Fruit fly (Drosophila melanogaster) ovary, adult (tissue): Measurements from ENCODE around the gene CG2926.
A peak's percentile ranks its signal among the peaks of the same experiment; 100 is the strongest.

Source experiments
- CG17801 ChIP-seq: fragments of 200-800 bp; optimal IDR thresholded peaks from 2 replicates; lab custom pipeline; 2019; ENCODE audit warnings: missing biosample characterization, mild to moderate bottlenecking, missing genetic modification characterization, moderate library complexity; ENCODE audit not compliant: partially characterized antibody

Gene CG2926

DNA sequence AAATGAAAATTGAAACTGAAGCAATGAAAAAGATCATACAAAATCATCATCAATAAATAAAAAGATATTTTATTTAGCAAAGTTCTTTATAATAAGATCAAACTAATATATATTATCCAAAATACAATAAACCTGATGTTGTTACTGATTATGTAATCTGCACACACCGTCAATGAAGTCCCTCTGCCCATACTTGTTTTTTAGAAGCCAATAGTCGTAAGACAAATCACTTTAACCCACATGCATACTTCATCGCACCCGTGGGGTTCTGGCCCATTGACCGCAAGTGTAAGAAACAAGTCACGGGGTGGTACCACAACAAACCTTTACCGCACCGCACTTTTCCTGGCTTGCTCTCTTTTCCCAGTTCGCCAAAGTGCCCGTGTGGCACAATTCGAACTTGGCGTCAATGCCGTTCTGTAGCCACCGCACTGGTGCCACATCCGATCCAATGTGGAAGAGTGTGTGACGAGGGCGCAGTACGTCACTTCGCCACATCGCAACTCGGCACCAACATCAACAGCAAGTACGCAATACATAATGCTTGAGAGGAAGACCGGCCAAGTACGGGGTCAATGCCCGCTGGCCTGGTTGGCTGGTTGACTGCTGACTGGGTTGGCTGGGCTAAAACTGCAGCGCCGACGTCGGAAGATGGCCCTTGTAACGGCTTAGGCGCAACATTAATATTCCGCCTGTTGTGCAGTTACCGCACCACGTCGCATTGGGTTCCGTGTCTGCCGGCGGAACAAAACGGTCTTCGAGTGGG, 15.1 kb downstream of the CG2926 start:
- TF ChIP-seq CG17801 (GFP tag; lab: Kevin White, UChicago), result no peak

DNA sequence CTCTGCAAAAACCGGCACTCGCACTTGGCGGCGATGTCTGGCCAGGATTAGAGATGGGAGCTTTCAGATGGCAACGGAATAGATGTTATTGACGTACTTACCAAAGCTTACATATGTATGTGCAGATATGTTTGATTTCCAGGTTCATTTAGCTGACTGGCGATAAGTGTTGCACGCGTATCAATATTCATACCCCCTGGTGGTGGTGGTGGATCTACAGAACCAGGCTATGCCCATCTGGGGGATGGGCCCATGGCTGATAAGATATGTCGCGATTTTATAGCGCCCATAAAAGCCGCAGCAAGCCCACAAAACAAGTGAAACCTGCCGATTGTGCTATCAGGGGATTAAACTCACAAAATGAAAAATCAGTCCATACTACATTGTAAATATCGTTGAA, 16.4 kb downstream of the CG2926 start:
- no peak for TF ChIP-seq CG17801 (GFP tag; lab: Kevin White, UChicago)

DNA sequence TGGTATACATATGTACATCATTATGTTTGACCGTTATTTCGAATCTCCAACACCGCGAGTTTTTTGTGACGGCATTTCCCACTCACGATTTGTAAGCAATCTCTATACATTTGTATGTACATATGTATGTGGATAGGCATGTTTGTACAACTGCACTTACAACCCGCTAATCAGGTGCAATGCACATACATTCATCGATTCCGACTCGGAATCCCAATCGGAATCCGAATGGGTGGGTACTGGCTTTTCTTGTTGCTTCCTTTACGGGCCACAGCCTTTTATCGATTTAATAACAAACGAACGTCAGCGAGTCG, 16.8 kb downstream of the CG2926 start:
- TF ChIP-seq CG17801 (GFP tag; lab: Kevin White, UChicago), result no peak

DNA sequence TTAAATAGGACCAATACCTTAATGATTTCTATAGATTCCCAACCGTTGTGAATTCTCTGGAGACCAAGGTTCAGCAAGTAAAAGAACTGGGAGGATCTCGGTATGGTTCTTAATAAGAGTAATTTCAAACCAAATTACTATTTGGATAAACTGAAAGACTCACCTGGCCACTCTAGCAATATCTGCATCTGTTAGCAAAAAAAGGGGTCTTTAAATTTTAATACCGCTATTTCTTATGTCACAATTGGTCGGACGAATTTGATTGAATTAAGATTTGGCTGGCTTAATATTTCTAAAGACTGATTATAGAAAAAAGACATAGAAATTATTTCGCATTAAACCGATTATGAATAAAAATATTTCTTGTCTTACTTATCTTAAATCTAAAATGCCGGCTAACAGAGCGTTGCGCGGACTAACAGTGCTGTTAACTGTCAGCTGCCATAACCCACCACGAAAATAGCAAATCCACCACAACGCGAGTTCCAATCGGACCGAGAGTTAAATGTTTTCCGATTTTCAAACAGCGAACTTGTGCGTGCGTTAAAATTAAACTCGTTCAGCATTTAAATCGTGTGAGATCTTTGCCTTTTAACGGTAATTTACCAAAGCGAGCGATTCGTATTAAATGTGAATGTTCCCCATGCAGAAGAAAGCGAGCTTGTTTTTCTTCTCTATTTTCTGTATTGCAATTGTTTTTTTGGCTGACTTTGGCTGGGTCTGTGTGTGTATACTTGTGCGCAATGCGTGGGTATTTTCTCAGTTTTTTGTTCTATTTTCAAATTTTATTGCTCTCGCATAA, 17.3 kb downstream of the CG2926 start, which contains the start of gene CRMP:
TSS of gene CRMP (plus strand) at position 474 of the 802 bp plus-strand sequence.
- TF ChIP-seq CG17801 (GFP tag; lab: Kevin White, UChicago), result peak; percentile 74

DNA sequence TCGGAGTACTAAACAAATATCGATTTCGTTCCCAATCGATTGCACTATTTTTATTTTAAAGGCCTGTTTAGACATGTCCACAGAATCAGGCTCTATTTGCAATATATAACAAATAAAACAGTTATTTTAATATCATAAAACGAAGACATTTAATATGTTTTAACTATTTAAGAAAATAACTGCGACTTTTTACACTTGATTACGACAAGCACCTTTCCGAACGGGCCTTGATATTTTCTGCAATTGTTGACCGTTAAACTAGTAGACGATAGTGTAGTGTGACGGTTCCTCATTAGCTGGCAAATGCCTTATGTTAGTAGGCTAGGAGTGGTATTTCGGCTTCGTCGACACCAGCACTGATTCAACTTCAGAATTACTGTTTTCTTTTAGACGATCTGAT, 19.6 kb downstream of the CG2926 start, which contains the start of the genes CG2931 and Rheb:
TSS of gene CG2931 (minus strand) at position 26 of the 400 bp plus-strand sequence.
TSS of gene Rheb (plus strand) at position 332 of the 400 bp plus-strand sequence.
- TF ChIP-seq CG17801 (GFP tag; lab: Kevin White, UChicago), result peak; percentile 65

DNA sequence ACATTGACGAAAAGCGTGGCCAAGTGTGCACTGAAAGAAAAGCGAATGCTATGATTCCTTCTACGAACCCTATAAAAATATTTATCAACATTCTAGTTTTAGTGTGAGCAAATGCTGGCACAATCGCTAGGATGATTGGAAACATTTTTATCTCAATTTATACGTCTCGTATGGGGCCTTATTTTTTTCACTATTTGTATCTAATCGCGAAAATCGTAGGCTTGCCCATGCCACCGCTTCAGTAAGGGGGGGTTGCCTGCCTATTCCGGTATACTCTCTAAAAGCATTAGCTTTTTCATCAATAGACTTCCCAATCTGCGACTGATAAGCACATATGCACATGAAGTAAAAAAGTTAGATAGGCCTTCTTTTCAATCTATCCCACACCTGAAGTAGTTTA, 22.6 kb downstream of the CG2926 start:
- TF ChIP-seq CG17801 (GFP tag; lab: Kevin White, UChicago), result peak; percentile 75

DNA sequence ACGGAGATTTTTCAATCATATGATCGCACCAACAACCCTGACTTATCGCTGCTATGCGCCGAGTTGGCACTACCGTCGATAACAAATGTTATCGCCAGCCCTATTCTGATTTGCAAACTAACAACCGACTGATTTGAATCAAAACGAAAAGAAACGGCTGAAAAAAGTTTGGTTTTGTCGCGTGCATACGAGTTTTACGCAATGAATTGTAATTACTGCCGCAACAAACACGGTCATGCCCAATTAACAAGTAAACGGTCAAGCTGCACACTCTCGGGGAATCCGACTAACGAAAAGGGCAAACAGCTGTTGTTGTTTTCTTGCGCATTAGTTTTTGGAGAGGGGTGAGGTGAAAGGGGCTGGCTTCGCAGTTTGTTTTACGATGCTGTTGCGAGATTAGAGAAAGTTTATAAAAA, 23.4 kb downstream of the CG2926 start, which contains the start of the genes CG14671 and CG12746:
TSS of gene CG14671 (minus strand) at position 41 of the 416 bp plus-strand sequence.
TSS of gene CG12746 (plus strand) at position 91 of the 416 bp plus-strand sequence.
- no peak for TF ChIP-seq CG17801 (GFP tag; lab: Kevin White, UChicago)

DNA sequence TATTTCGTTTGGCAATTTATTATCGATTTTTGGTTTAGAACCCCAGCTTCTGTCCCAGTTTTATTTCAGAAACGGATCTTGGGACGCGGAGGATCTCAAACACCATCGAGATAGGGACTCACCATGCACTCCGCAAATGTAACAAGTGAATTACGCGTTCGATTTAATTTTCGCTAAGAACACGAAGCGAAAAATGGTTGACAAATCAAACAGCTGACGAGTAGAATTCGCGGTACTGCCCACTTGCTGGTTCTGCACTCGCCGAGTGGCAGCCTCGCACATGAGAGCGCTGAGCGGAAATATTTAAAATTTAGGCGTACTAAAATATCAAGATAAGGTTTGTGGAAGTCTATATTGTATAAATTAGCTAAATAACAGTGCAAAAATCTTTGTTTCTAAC, 24.8 kb downstream of the CG2926 start, which contains the start of gene Pi4KIIalpha:
TSS of gene Pi4KIIalpha (minus strand) at position 233 of the 400 bp plus-strand sequence.
- no peak for TF ChIP-seq CG17801 (GFP tag; lab: Kevin White, UChicago)

DNA sequence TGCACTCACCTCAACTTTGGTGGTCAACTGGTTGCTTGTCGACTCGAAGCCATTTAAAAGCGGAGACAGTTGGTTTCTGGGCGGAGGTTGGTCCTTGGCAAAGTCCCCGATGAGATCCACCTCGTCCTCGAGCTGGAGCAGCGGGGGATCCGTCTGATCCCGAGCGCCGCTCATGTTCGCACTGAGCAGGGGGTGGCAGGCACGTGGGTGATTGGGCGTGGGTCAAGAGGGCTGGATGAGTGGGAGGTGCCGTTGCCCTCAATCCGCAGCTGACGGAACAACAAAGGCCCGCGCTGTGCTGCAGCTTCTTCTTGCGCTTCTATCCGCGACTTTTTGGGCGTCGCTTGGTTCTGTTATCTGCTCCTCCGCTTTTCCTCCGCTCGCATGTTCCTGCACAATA, 25.2 kb downstream of the CG2926 start:
- TF ChIP-seq CG17801 (GFP tag; lab: Kevin White, UChicago), result no peak

DNA sequence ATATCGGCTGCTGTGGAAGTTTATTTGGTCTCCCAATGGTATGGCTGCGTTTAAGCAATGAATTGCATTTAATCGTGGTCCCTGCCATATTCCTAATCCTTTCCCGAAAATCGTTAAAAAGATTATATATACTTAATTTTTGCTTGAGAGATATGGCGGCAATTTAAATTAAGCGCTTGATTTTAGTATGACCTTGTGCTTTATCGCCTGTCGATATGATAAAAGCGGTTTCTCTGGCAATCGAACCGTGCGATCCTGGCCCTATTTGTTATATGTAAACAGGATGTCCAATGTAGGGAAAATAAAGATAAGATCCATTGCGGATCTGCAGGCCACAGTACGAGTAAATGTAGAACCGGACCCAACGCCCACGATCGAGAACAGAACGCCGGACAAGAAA, 33.3 kb downstream of the CG2926 start, which contains the start of gene Snm1:
TSS of gene Snm1 (plus strand) at position 233 of the 400 bp plus-strand sequence.
- no peak for TF ChIP-seq CG17801 (GFP tag; lab: Kevin White, UChicago)

DNA sequence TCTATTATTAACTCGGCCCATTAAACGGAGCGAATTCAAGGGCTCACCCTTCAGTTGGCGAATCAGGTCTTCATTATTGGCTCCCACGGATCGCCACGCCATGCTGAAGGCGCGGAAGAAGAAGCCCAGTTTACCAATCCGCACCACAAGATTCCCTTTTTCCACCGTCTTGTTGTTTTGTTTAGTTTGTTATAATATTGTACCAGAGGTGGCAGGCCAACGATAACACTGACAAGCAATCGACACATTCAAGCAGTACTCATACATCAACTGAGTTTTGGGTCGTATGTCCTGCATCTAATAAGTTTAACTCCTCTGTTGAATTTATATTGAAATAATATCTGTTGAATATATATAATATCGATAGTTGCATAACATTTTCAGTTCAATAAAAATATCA, 34.1 kb downstream of the CG2926 start, which contains the start of gene Pcmt:
TSS of gene Pcmt (minus strand) at position 235 of the 400 bp plus-strand sequence.
- TF ChIP-seq CG17801 (GFP tag; lab: Kevin White, UChicago), result peak; percentile 30

DNA sequence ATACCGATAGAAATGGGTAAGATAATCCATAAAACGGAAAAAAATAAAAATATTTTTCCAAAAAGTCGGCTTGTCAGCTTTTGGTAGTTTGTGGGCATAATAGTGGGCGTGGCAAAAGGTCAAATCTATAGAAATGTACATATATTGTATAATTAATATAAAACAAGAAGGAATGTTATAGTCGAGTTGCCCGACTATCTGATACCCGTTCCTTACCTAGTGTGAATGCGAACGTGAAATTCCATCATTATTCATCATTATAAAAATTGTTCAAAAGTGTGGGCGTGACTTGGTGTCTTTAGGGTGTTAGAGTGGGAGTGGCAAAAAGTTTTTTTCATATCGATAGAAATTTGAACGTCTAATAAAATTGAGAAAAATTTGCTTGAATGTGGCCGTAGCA, 36.6 kb downstream of the CG2926 start:
- no peak for TF ChIP-seq CG17801 (GFP tag; lab: Kevin White, UChicago)

DNA sequence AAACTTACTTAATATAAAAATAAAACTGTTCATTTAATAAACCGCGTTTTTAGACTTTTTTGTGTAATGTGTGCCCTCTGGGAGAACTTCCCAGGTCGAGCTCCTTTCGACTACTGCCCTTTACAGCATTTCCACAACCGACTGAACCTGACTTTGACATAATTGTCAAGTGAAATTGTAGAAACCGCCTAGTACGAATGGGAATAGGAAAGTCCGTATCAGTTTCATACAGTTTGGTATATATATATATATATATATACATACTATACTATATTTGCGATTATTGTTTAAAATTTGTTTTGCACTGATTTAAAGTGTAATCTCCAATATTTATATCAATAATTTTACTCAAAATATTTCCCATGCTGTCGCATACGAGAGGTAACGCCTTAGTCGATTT, 37.1 kb downstream of the CG2926 start, which contains the start of gene mia:
TSS of gene mia (minus strand) at position 101 of the 400 bp plus-strand sequence.
- TF ChIP-seq CG17801 (GFP tag; lab: Kevin White, UChicago), result no peak

DNA sequence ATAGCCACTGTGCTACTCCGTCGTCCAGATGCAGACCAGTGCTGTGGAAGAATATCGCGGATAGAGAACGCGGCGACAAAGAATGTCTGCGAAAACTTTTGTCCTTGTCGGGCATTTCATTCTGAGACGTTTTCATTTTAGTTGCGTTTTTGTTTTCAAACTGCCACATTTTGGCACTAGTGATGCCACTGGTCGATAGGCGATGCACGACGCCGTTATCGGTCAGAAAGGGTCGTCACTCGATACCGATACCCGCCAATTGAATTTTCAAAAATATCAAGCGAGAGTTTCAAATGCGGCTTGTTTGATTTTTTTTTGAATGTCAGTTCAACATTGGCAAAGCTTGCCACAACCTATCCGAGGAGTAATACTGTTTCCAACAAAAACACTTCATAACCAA, 37.7 kb downstream of the CG2926 start:
- no peak for TF ChIP-seq CG17801 (GFP tag; lab: Kevin White, UChicago)

DNA sequence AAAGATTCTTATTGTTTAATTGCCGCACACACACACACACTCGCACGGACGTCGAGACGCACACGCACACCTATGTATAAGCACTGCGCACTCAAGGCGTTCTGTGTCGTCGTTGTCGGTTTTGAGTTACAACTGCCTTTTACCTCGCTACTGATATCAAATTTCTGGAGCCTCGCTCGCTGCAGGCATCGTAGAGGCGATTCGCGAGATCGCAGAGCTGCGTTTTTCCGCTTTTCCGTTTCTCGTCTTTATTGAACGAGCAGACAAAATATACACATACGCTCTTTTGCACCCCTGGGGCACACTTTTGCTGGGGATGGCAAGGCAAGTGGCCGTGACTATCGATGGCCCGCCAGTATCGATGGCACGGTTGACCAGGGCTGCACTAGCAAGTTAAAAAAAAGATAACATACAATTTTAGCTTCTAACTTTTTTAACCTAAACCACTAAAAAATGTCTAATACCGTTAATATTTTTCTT, 40.7 kb downstream of the CG2926 start, which contains the start of gene CG2519:
TSS of gene CG2519 (minus strand) at position 312 of the 480 bp plus-strand sequence.
- peak; percentile 31 for TF ChIP-seq CG17801 (GFP tag; lab: Kevin White, UChicago)
